Worm (Caenorhabditis elegans) whole organism, early embryonic: ENCODE results near the gene srlf-4.

ENCODE experiments used
- F13C5.2 ChIP-seq: sonication (generic microtip); optimal IDR thresholded peaks from 2 replicates; lab custom pipeline; 2017; ENCODE audit warnings: mild to moderate bottlenecking, missing genetic modification characterization, inconsistent platforms, missing compliant biosample characterization
- ama-1 ChIP-seq: fragments of 150-350 bp; optimal IDR thresholded peaks from 2 replicates; lab custom pipeline; 2014
- ceh-36 ChIP-seq: sonication (generic microtip); optimal IDR thresholded peaks from 2 replicates; lab custom pipeline; 2016; ENCODE audit warnings: missing genetic modification characterization, inconsistent platforms, missing compliant biosample characterization
- ets-7 ChIP-seq: sonication (generic microtip); optimal IDR thresholded peaks from 2 replicates; lab custom pipeline; 2016; ENCODE audit warnings: missing genotype, missing genetic modification characterization, missing compliant biosample characterization
- flt-1 ChIP-seq: fragments of 200-800 bp; sonication (Bioruptor generic); IDR thresholded peaks from 2 replicates; pipeline ENCODE4 v1.3.6; 2022; ENCODE audit warnings: missing genetic modification characterization, missing compliant biosample characterization
- hmg-4 ChIP-seq: fragments of 200-800 bp; sonication (Bioruptor generic); optimal IDR thresholded peaks from 2 replicates; lab custom pipeline; 2018; ENCODE audit warnings: mild to moderate bottlenecking, missing genetic modification characterization, missing compliant biosample characterization
- scrt-1 ChIP-seq: fragments of 200-800 bp; sonication (Bioruptor generic); IDR thresholded peaks from 2 replicates; pipeline ENCODE4 v1.3.6; 2022; ENCODE audit warnings: missing genetic modification characterization, missing compliant biosample characterization
- sea-1 ChIP-seq: fragments of 200-800 bp; sonication (Bioruptor generic); conservative IDR thresholded peaks from 2 replicates; pipeline ENCODE4 v1.3.6; 2022; ENCODE audit warnings: missing genetic modification characterization, missing compliant biosample characterization
- tbx-11 ChIP-seq: fragments of 200-800 bp; sonication (Bioruptor generic); IDR thresholded peaks from 2 replicates; pipeline ENCODE4 v1.3.6; 2022; ENCODE audit warnings: missing genetic modification characterization, missing compliant biosample characterization
- tbx-37 ChIP-seq: fragments of 200-800 bp; sonication (Bioruptor generic); conservative IDR thresholded peaks from 2 replicates; pipeline ENCODE4 v1.3.6; 2022; ENCODE audit warnings: missing genetic modification reagents, missing genetic modification characterization, missing compliant biosample characterization

ce11 chrIV:12886012-12886411 lies 38.2 kb downstream of the srlf-4 start:
- TF ChIP-seq tbx-11 (GFP tag; lab: Robert Waterston, UW) (no peak), ets-7 (tag; lab: Kevin White, UChicago) (no peak), ama-1 (lab: Kevin White, UChicago) (no peak), ceh-36 (tag; lab: Kevin White, UChicago) (no peak), sea-1 (no peak), hmg-4 (no peak), flt-1 (GFP tag; lab: Robert Waterston, UW) (no peak), scrt-1 (GFP tag; lab: Robert Waterston, UW) (no peak), F13C5.2 (tag; lab: Kevin White, UChicago) (no peak), tbx-37 (no peak)
